Worm (Caenorhabditis elegans) whole organism, young adult: ENCODE data around the gene Y39F10A.1.

ENCODE experiments used
- F23B12.7 ChIP-seq: sonication (generic microtip); optimal IDR thresholded peaks from 2 replicates; lab custom pipeline; 2017; ENCODE audit warnings: missing genetic modification characterization, mild to moderate bottlenecking, missing compliant biosample characterization, antibody characterized with exemption, moderate library complexity; ENCODE audit not compliant: insufficient read depth
- hmg-20 ChIP-seq: fragments of 200-800 bp; sonication (Bioruptor generic); IDR thresholded peaks from 2 replicates; pipeline ENCODE4 v1.3.6; 2022; ENCODE audit warnings: missing genetic modification reagents, missing genetic modification characterization, missing compliant biosample characterization
- rcor-1 ChIP-seq: fragments of 200-800 bp; sonication (Bioruptor generic); IDR thresholded peaks from 2 replicates; pipeline ENCODE4 v1.3.6; 2022; ENCODE audit warnings: missing genetic modification reagents, missing genetic modification characterization, missing compliant biosample characterization
- somi-1 ChIP-seq: fragments of 200-800 bp; sonication (Bioruptor generic); optimal IDR thresholded peaks from 2 replicates; lab custom pipeline; 2018; ENCODE audit warnings: mild to moderate bottlenecking, missing genetic modification characterization, missing compliant biosample characterization
- unc-130 ChIP-seq: sonication (generic microtip); optimal IDR thresholded peaks from 2 replicates; lab custom pipeline; 2016; ENCODE audit warnings: missing genetic modification reagents, missing genetic modification characterization, missing compliant biosample characterization

DNA sequence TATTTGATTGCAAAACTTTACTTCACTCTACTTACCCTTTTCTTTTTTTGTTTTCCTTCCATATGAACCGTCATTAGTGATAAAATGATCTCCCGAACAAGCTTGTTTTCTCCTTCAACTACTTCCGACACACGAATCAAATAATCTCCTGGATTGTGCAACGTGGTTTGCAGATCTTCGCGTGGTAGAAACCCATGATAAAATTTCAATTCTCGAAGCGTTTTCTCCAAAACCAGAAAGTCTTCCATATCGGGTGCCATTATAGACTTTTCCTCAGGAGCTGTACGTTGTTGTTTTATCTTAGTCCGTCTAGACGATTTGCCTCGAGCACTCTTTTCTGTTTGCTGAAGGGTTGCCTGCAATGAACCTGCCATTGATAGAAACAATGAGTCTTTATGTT, 22.3 kb downstream of the Y39F10A.1 start:
- TF ChIP-seq rcor-1 (GFP tag; lab: Robert Waterston, UW) (no peak), unc-130 (GFP tag; lab: Kevin White, UChicago) (no peak), somi-1 (no peak), hmg-20 (GFP tag; lab: Robert Waterston, UW) (no peak), F23B12.7 (no peak)
